Worm (Caenorhabditis elegans) whole organism, L3 larva: ENCODE measurements around the gene oig-2.

Experiments
- aly-2 ChIP-seq: fragments of 150-350 bp; optimal IDR thresholded peaks from 2 replicates; lab custom pipeline; 2014; ENCODE audit warnings: missing biosample characterization, missing genetic modification characterization
- ama-1 ChIP-seq: fragments of 150-350 bp; optimal IDR thresholded peaks from 2 replicates; lab custom pipeline; 2018
- ceh-28 ChIP-seq: fragments of 150-350 bp; optimal IDR thresholded peaks from 2 replicates; lab custom pipeline; 2014; ENCODE audit warnings: missing biosample characterization, missing genetic modification reagents, missing genetic modification characterization
- ceh-82 ChIP-seq: fragments of 150-350 bp; optimal IDR thresholded peaks from 2 replicates; lab custom pipeline; 2014; ENCODE audit warnings: missing biosample characterization, missing genetic modification characterization
- ceh-9 ChIP-seq: sonication (generic microtip); optimal IDR thresholded peaks from 2 replicates; lab custom pipeline; 2018; ENCODE audit warnings: missing biosample characterization, missing genetic modification characterization
- daf-12 ChIP-seq: fragments of 150-350 bp; optimal IDR thresholded peaks from 2 replicates; lab custom pipeline; 2014; ENCODE audit warnings: missing biosample characterization, missing genetic modification reagents, missing genetic modification characterization
- egl-5 ChIP-seq: fragments of 150-350 bp; optimal IDR thresholded peaks from 2 replicates; lab custom pipeline; 2017; ENCODE audit warnings: missing biosample characterization, missing genetic modification reagents, missing genetic modification characterization, inconsistent platforms
- elt-1 ChIP-seq: fragments of 150-350 bp; optimal IDR thresholded peaks from 2 replicates; lab custom pipeline; 2014; ENCODE audit warnings: missing biosample characterization, missing genetic modification characterization
- elt-2 ChIP-seq: sonication (generic microtip); optimal IDR thresholded peaks from 2 replicates; lab custom pipeline; 2016; ENCODE audit warnings: missing genetic modification reagents, mild to moderate bottlenecking, missing genetic modification characterization, missing compliant biosample characterization
- elt-3 ChIP-seq, 3 experiments: fragments of 150-350 bp in 1 of 3; sonication (generic microtip) in 2 of 3; optimal IDR thresholded peaks; 2 replicates in 2 of 3; 4 replicates in 1 of 3; lab custom pipeline; 2014 to 2017; ENCODE audit warnings: missing biosample characterization in 3 of 3, missing genetic modification characterization in 3 of 3
- eor-1 ChIP-seq, 2 experiments: fragments of 150-350 bp; optimal IDR thresholded peaks; 2 replicates each; lab custom pipeline; 2014 to 2018; ENCODE audit warnings: missing biosample characterization in 2 of 2, missing genetic modification characterization in 2 of 2
- fkh-10 ChIP-seq: sonication (generic microtip); optimal IDR thresholded peaks from 2 replicates; lab custom pipeline; 2017; ENCODE audit warnings: missing biosample characterization, missing genetic modification reagents, missing genetic modification characterization
- fkh-2 ChIP-seq: fragments of 150-350 bp; optimal IDR thresholded peaks from 2 replicates; lab custom pipeline; 2014; ENCODE audit warnings: missing biosample characterization, missing genetic modification reagents, missing genetic modification characterization
- fos-1 ChIP-seq: fragments of 150-350 bp; optimal IDR thresholded peaks from 2 replicates; lab custom pipeline; 2014; ENCODE audit warnings: missing biosample characterization, missing genetic modification characterization
- jun-1 ChIP-seq: fragments of 150-350 bp; optimal IDR thresholded peaks from 2 replicates; lab custom pipeline; 2014; ENCODE audit warnings: missing biosample characterization, missing genetic modification reagents, missing genetic modification characterization
- lin-15B ChIP-seq: fragments of 150-350 bp; optimal IDR thresholded peaks from 2 replicates; lab custom pipeline; 2014; ENCODE audit warnings: missing biosample characterization, missing genetic modification characterization
- lsy-12 ChIP-seq: sonication (generic microtip); optimal IDR thresholded peaks from 2 replicates; lab custom pipeline; 2016; ENCODE audit warnings: mild to moderate bottlenecking, missing genetic modification characterization, missing compliant biosample characterization
- mdl-1 ChIP-seq: fragments of 150-350 bp; optimal IDR thresholded peaks from 2 replicates; lab custom pipeline; 2014; ENCODE audit warnings: missing biosample characterization, missing genetic modification characterization
- mml-1 ChIP-seq: fragments of 150-350 bp; sonication (generic microtip); optimal IDR thresholded peaks from 3 replicates; lab custom pipeline; 2014; ENCODE audit warnings: missing biosample characterization, missing genetic modification characterization
- nfya-1 ChIP-seq: sonication (generic microtip); optimal IDR thresholded peaks from 2 replicates; lab custom pipeline; 2017; ENCODE audit warnings: missing genetic modification characterization, mild to moderate bottlenecking, missing compliant biosample characterization, antibody characterized with exemption, moderate library complexity; ENCODE audit not compliant: insufficient read depth
- nhr-11 ChIP-seq: fragments of 150-350 bp; optimal IDR thresholded peaks from 2 replicates; lab custom pipeline; 2014; ENCODE audit warnings: missing biosample characterization, missing genetic modification characterization
- nhr-12 ChIP-seq: fragments of 150-350 bp; optimal IDR thresholded peaks from 2 replicates; lab custom pipeline; 2014; ENCODE audit warnings: missing biosample characterization, missing genetic modification characterization
- nhr-23 ChIP-seq: fragments of 150-350 bp; optimal IDR thresholded peaks from 2 replicates; lab custom pipeline; 2014; ENCODE audit warnings: missing biosample characterization, missing genetic modification reagents, missing genetic modification characterization
- nhr-237 ChIP-seq: fragments of 150-350 bp; optimal IDR thresholded peaks from 2 replicates; lab custom pipeline; 2014; ENCODE audit warnings: missing biosample characterization, missing genetic modification characterization
- nhr-25 ChIP-seq: sonication (generic microtip); optimal IDR thresholded peaks from 2 replicates; lab custom pipeline; 2017; ENCODE audit warnings: missing biosample characterization, missing genetic modification characterization
- nhr-28 ChIP-seq: fragments of 150-350 bp; optimal IDR thresholded peaks from 2 replicates; lab custom pipeline; 2014; ENCODE audit warnings: missing biosample characterization, missing genetic modification characterization
- nhr-43 ChIP-seq: sonication (generic microtip); optimal IDR thresholded peaks from 2 replicates; lab custom pipeline; 2016; ENCODE audit warnings: mild to moderate bottlenecking, missing genetic modification characterization, missing compliant biosample characterization; ENCODE audit not compliant: poor library complexity, severe bottlenecking
- nhr-67 ChIP-seq: fragments of 150-350 bp; optimal IDR thresholded peaks from 2 replicates; lab custom pipeline; 2014; ENCODE audit warnings: missing biosample characterization, missing genetic modification characterization
- nhr-76 ChIP-seq: fragments of 150-350 bp; sonication (generic microtip); optimal IDR thresholded peaks from 5 replicates; lab custom pipeline; 2014; ENCODE audit warnings: missing biosample characterization, missing genetic modification characterization
- nhr-77 ChIP-seq: fragments of 150-350 bp; optimal IDR thresholded peaks from 2 replicates; lab custom pipeline; 2014; ENCODE audit warnings: missing biosample characterization, missing genetic modification characterization
- skn-1 ChIP-seq: fragments of 150-350 bp; optimal IDR thresholded peaks from 2 replicates; lab custom pipeline; 2014; ENCODE audit warnings: missing biosample characterization, missing genetic modification characterization
- tbx-2 ChIP-seq: sonication (generic microtip); optimal IDR thresholded peaks from 2 replicates; lab custom pipeline; 2016; ENCODE audit warnings: mild to moderate bottlenecking, missing genetic modification characterization, missing compliant biosample characterization
- unc-39 ChIP-seq: sonication (generic microtip); optimal IDR thresholded peaks from 4 replicates; lab custom pipeline; 2017; ENCODE audit warnings: missing biosample characterization, missing genetic modification characterization
- unc-62 ChIP-seq: fragments of 150-350 bp; sonication (generic microtip); optimal IDR thresholded peaks from 4 replicates; lab custom pipeline; 2014; ENCODE audit warnings: missing biosample characterization, missing genetic modification reagents, missing genetic modification characterization
- zag-1 ChIP-seq: fragments of 150-350 bp; optimal IDR thresholded peaks from 2 replicates; lab custom pipeline; 2014; ENCODE audit warnings: missing biosample characterization, missing genetic modification characterization
- ztf-11 ChIP-seq: fragments of 150-350 bp; optimal IDR thresholded peaks from 2 replicates; lab custom pipeline; 2014; ENCODE audit warnings: missing biosample characterization, missing genetic modification characterization
- ztf-4 ChIP-seq: fragments of 150-350 bp; optimal IDR thresholded peaks from 2 replicates; lab custom pipeline; 2014; ENCODE audit warnings: missing biosample characterization, missing genetic modification characterization

Gene oig-2

ce11 chrII:12968448-12968969, 39.5 kb downstream of the oig-2 start:
- TF ChIP-seq nhr-76 (tag; lab: Kevin White, UChicago): no peak
- TF ChIP-seq ceh-82 (tag; lab: Kevin White, UChicago): no peak
- TF ChIP-seq jun-1 (tag; lab: Kevin White, UChicago): no peak
- TF ChIP-seq elt-2: no peak
- TF ChIP-seq ceh-9 (tag; lab: Kevin White, UChicago): no peak
- TF ChIP-seq mml-1 (tag; lab: Kevin White, UChicago): no peak
- no peak for TF ChIP-seq nhr-43 (tag; lab: Kevin White, UChicago)
- no peak for TF ChIP-seq nhr-77 (tag; lab: Kevin White, UChicago)
- TF ChIP-seq ztf-11 (tag; lab: Kevin White, UChicago): no peak
- TF ChIP-seq egl-5 (tag; lab: Kevin White, UChicago): no peak
- TF ChIP-seq tbx-2 (tag; lab: Kevin White, UChicago): no peak

ce11 chrII:12966274-12966673, 41.7 kb downstream of the oig-2 start:
- TF ChIP-seq eor-1 (tag; optimal IDR thresholded peaks at IDR 0.05; lab: Kevin White, UChicago) (no peak), nhr-237 (no peak), elt-3 (tag; optimal IDR thresholded peaks at IDR 0.05; lab: Kevin White, UChicago) (no peak), lsy-12 (no peak), fkh-2 (tag; lab: Kevin White, UChicago) (no peak), fkh-10 (GFP tag; lab: Kevin White, UChicago) (no peak)

DNA sequence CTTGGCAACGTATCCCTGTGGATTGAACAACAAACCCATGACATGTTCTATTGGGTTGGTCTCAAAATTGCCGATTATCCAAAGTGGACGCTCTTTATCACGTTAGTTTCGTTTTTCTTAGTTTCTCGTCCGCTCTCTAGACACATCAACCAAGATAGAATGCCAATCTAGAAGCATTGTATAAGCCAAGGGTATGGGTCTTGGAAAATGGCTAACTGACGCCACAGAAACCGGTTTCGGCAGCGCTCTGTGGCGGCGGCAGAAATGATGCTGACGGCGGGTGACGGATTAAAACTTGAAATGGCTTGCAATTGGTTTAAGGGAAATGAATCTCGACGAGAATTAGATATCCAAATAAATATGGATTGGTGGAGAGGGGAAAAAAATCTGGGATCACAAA, 42.4 kb downstream of the oig-2 start:
- TF ChIP-seq lin-15B (tag; lab: Kevin White, UChicago): no peak
- TF ChIP-seq nfya-1: peak; percentile 16
- TF ChIP-seq daf-12 (tag; lab: Kevin White, UChicago): no peak
- TF ChIP-seq nhr-25: peak; percentile 72
- TF ChIP-seq ama-1 (lab: Kevin White, UChicago): peak; percentile 52
- TF ChIP-seq ceh-82 (tag; lab: Kevin White, UChicago): no peak

DNA sequence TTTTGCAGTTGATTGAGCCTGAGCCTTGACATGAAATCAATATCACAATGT, 42.6 kb downstream of the oig-2 start, which contains the start of gene ptr-18:
TSS of gene ptr-18 (plus strand) at position 9 of the 51 bp plus-strand sequence.
- no peak for TF ChIP-seq elt-1 (tag; lab: Kevin White, UChicago)
- no peak for TF ChIP-seq mdl-1 (tag; lab: Kevin White, UChicago)
- no peak for TF ChIP-seq zag-1 (tag; lab: Kevin White, UChicago)
- no peak for TF ChIP-seq nhr-77 (tag; lab: Kevin White, UChicago)
- no peak for TF ChIP-seq lsy-12
- no peak for TF ChIP-seq nhr-11
- no peak for TF ChIP-seq nhr-28
- TF ChIP-seq nhr-76 (tag; lab: Kevin White, UChicago): no peak
- TF ChIP-seq aly-2 (tag; lab: Kevin White, UChicago): no peak
- TF ChIP-seq ztf-11 (tag; lab: Kevin White, UChicago): no peak
- no peak for TF ChIP-seq ztf-4 (tag; lab: Kevin White, UChicago)
- TF ChIP-seq ceh-28 (tag; lab: Kevin White, UChicago): no peak
- TF ChIP-seq unc-62 (GFP tag; lab: Kevin White, UChicago): no peak
- no peak for TF ChIP-seq mml-1 (tag; lab: Kevin White, UChicago)
- TF ChIP-seq ceh-82 (tag; lab: Kevin White, UChicago): no peak
- no peak for TF ChIP-seq ceh-9 (tag; lab: Kevin White, UChicago)
- TF ChIP-seq skn-1: no peak
- TF ChIP-seq nhr-12 (tag; lab: Kevin White, UChicago): no peak

- TF ChIP-seq elt-1 (tag; lab: Kevin White, UChicago) (peak; percentile 87), nhr-67 (no peak)
Measured at ce11 chrII:12965138-12965537, 42.8 kb downstream of the oig-2 start.

ce11 chrII:12961743-12962142, 46.2 kb downstream of the oig-2 start:
- TF ChIP-seq ceh-9 (tag; lab: Kevin White, UChicago): no peak
- TF ChIP-seq nhr-23 (tag; lab: Kevin White, UChicago): no peak
- no peak for TF ChIP-seq nfya-1
- no peak for TF ChIP-seq nhr-11
- no peak for TF ChIP-seq fos-1
- TF ChIP-seq nhr-77 (tag; lab: Kevin White, UChicago): no peak
- no peak for TF ChIP-seq unc-39
